Worm (Caenorhabditis elegans) whole organism, L1 larva: ENCODE data around the gene Y49E10.21.

ENCODE experiments used
- C34B4.2 ChIP-seq: sonication (generic microtip); optimal IDR thresholded peaks from 2 replicates; lab custom pipeline; 2017; ENCODE audit warnings: mild to moderate bottlenecking, missing genetic modification characterization, missing compliant biosample characterization
- F16B12.6 ChIP-seq: fragments of 150-350 bp; optimal IDR thresholded peaks from 2 replicates; lab custom pipeline; 2014; ENCODE audit warnings: missing biosample characterization, missing genetic modification characterization
- Y116A8C.19 ChIP-seq: sonication (generic microtip); optimal IDR thresholded peaks from 2 replicates; lab custom pipeline; 2016; ENCODE audit warnings: missing compliant biosample characterization, missing genetic modification characterization, borderline replicate concordance
- alr-1 ChIP-seq: fragments of 200-800 bp; sonication (Bioruptor generic); optimal IDR thresholded peaks from 2 replicates; lab custom pipeline; 2018; ENCODE audit warnings: borderline replicate concordance, mild to moderate bottlenecking, missing genetic modification characterization, missing compliant biosample characterization
- blmp-1 ChIP-seq: fragments of 150-350 bp; optimal IDR thresholded peaks from 2 replicates; lab custom pipeline; 2014; ENCODE audit warnings: missing biosample characterization, missing genetic modification characterization
- ceh-82 ChIP-seq, 3 experiments: fragments of 150-350 bp in 1 of 3; sonication (generic microtip) in 2 of 3; optimal IDR thresholded peaks; 2 replicates each; lab custom pipeline; 2014 to 2017; ENCODE audit warnings: missing biosample characterization in 3 of 3, missing genetic modification characterization in 3 of 3
- dpl-1 ChIP-seq, 3 experiments: fragments of 150-350 bp in 2 of 3; sonication (generic microtip) in 1 of 3; optimal IDR thresholded peaks; 2 replicates each; lab custom pipeline; 2014 to 2017; ENCODE audit warnings: missing biosample characterization in 3 of 3, missing genetic modification characterization in 3 of 3, missing genetic modification reagents in 3 of 3
- efl-1 ChIP-seq, 4 experiments: fragments of 150-350 bp; optimal IDR thresholded peaks in 3 of 4; peaks in 1 of 4; 1 replicate in 1 of 4; 2 replicates in 3 of 4; lab custom pipeline; 2014; ENCODE audit warnings: missing biosample characterization in 2 of 4, missing genetic modification characterization in 2 of 4, missing genetic modification reagents in 2 of 4
- efl-3 ChIP-seq: fragments of 200-800 bp; sonication (Bioruptor generic); optimal IDR thresholded peaks from 2 replicates; lab custom pipeline; 2018; ENCODE audit warnings: mild to moderate bottlenecking, missing genetic modification characterization, missing compliant biosample characterization
- egl-13 ChIP-seq: sonication (generic microtip); optimal IDR thresholded peaks from 2 replicates; lab custom pipeline; 2016; ENCODE audit warnings: missing genotype, missing genetic modification reagents, missing genetic modification characterization, missing compliant biosample characterization
- egl-27 ChIP-seq, 2 experiments: fragments of 150-350 bp in 1 of 2; sonication (generic microtip); optimal IDR thresholded peaks; 3 replicates each; lab custom pipeline; 2017 to 2018; ENCODE audit warnings: missing biosample characterization in 2 of 2, missing genetic modification characterization in 2 of 2, missing genetic modification reagents in 2 of 2
- elt-3 ChIP-seq, 6 experiments: fragments of 150-350 bp in 1 of 6; sonication (generic microtip); optimal IDR thresholded peaks; 2 replicates each; lab custom pipeline; 2017 to 2018; ENCODE audit warnings: missing biosample characterization in 6 of 6, missing genetic modification characterization in 6 of 6, inconsistent platforms in 1 of 6
- ets-5 ChIP-seq: fragments of 200-800 bp; sonication (Bioruptor generic); IDR thresholded peaks from 2 replicates; pipeline ENCODE4 v1.3.6; 2022; ENCODE audit warnings: missing genetic modification characterization, missing compliant biosample characterization
- fkh-10 ChIP-seq: sonication (generic microtip); optimal IDR thresholded peaks from 2 replicates; lab custom pipeline; 2017; ENCODE audit warnings: missing biosample characterization, missing genetic modification reagents, missing genetic modification characterization
- fkh-4 ChIP-seq: sonication (generic microtip); optimal IDR thresholded peaks from 2 replicates; lab custom pipeline; 2016; ENCODE audit warnings: missing compliant biosample characterization, missing genetic modification characterization, borderline replicate concordance
- fkh-8 ChIP-seq: sonication (generic microtip); optimal IDR thresholded peaks from 2 replicates; lab custom pipeline; 2016; ENCODE audit warnings: mild to moderate bottlenecking, missing genetic modification characterization, missing compliant biosample characterization
- fos-1 ChIP-seq: fragments of 150-350 bp; optimal IDR thresholded peaks from 2 replicates; lab custom pipeline; 2014; ENCODE audit warnings: missing biosample characterization, missing genetic modification characterization
- irx-1 ChIP-seq: sonication (generic microtip); optimal IDR thresholded peaks from 2 replicates; lab custom pipeline; 2016; ENCODE audit warnings: missing genetic modification characterization, missing compliant biosample characterization
- jun-1 ChIP-seq: fragments of 150-350 bp; optimal IDR thresholded peaks from 2 replicates; lab custom pipeline; 2014; ENCODE audit warnings: missing biosample characterization, missing genetic modification reagents, missing genetic modification characterization
- lin-35 ChIP-seq, 2 experiments: fragments of 150-350 bp; optimal IDR thresholded peaks; 2 replicates each; lab custom pipeline; 2014; ENCODE audit warnings: missing biosample characterization in 2 of 2, missing genetic modification characterization in 2 of 2, missing genetic modification reagents in 2 of 2
- lin-39 ChIP-seq: fragments of 150-350 bp; optimal IDR thresholded peaks from 2 replicates; lab custom pipeline; 2014; ENCODE audit warnings: missing biosample characterization, missing genetic modification reagents, missing genetic modification characterization
- lir-3 ChIP-seq: sonication (generic microtip); optimal IDR thresholded peaks from 2 replicates; lab custom pipeline; 2016; ENCODE audit warnings: mild to moderate bottlenecking, missing genetic modification characterization, moderate library complexity, missing compliant biosample characterization; ENCODE audit not compliant: poor library complexity
- lsy-2 ChIP-seq, 2 experiments: fragments of 150-350 bp; optimal IDR thresholded peaks; 2 replicates each; lab custom pipeline; 2014; ENCODE audit warnings: missing biosample characterization in 2 of 2, missing genetic modification characterization in 2 of 2
- mef-2 ChIP-seq: fragments of 150-350 bp; optimal IDR thresholded peaks from 2 replicates; lab custom pipeline; 2014; ENCODE audit warnings: missing biosample characterization, missing genetic modification characterization
- mep-1 ChIP-seq: fragments of 150-350 bp; optimal IDR thresholded peaks from 2 replicates; lab custom pipeline; 2014; ENCODE audit warnings: missing biosample characterization, missing genetic modification characterization
- nhr-28 ChIP-seq: fragments of 150-350 bp; optimal IDR thresholded peaks from 2 replicates; lab custom pipeline; 2014; ENCODE audit warnings: missing biosample characterization, missing genetic modification characterization
- nhr-76 ChIP-seq: sonication (generic microtip); optimal IDR thresholded peaks from 2 replicates; lab custom pipeline; 2017; ENCODE audit warnings: missing biosample characterization, missing genetic modification characterization
- nhr-77 ChIP-seq: fragments of 150-350 bp; optimal IDR thresholded peaks from 2 replicates; lab custom pipeline; 2014; ENCODE audit warnings: missing biosample characterization, missing genetic modification characterization
- nhr-84 ChIP-seq: sonication (generic microtip); optimal IDR thresholded peaks from 2 replicates; lab custom pipeline; 2017; ENCODE audit warnings: missing biosample characterization, missing genetic modification characterization
- nhr-85 ChIP-seq: sonication (generic microtip); peaks from one replicate; lab custom pipeline; 2016; ENCODE audit warnings: missing genetic modification characterization, inconsistent platforms, missing compliant biosample characterization
- nhr-90 ChIP-seq: sonication (generic microtip); optimal IDR thresholded peaks from 2 replicates; lab custom pipeline; 2016; ENCODE audit warnings: mild to moderate bottlenecking, missing genetic modification characterization, missing compliant biosample characterization; ENCODE audit not compliant: poor library complexity
- pag-3 ChIP-seq: sonication (generic microtip); optimal IDR thresholded peaks from 2 replicates; lab custom pipeline; 2017; ENCODE audit warnings: missing genetic modification characterization, mild to moderate bottlenecking, missing compliant biosample characterization, antibody characterized with exemption, borderline replicate concordance; ENCODE audit not compliant: insufficient read depth
- pax-3 ChIP-seq: fragments of 200-800 bp; sonication (Bioruptor generic); optimal IDR thresholded peaks from 2 replicates; lab custom pipeline; 2018; ENCODE audit warnings: mild to moderate bottlenecking, missing genetic modification characterization, moderate library complexity, missing compliant biosample characterization
- skn-1 ChIP-seq: fragments of 150-350 bp; optimal IDR thresholded peaks from 2 replicates; lab custom pipeline; 2014; ENCODE audit warnings: missing biosample characterization, missing genetic modification characterization
- snu-23 ChIP-seq: sonication (generic microtip); optimal IDR thresholded peaks from 2 replicates; lab custom pipeline; 2016; ENCODE audit warnings: missing genetic modification characterization, missing compliant biosample characterization
- unc-62 ChIP-seq: fragments of 150-350 bp; optimal IDR thresholded peaks from 2 replicates; lab custom pipeline; 2014; ENCODE audit warnings: missing biosample characterization, missing genetic modification reagents, missing genetic modification characterization
- unc-86 ChIP-seq: sonication (generic microtip); optimal IDR thresholded peaks from 2 replicates; lab custom pipeline; 2016; ENCODE audit warnings: missing genetic modification characterization, missing compliant biosample characterization
- xbp-1 ChIP-seq: sonication (generic microtip); optimal IDR thresholded peaks from 2 replicates; lab custom pipeline; 2016; ENCODE audit warnings: missing genetic modification characterization, missing compliant biosample characterization
- zag-1 ChIP-seq: fragments of 150-350 bp; optimal IDR thresholded peaks from 2 replicates; lab custom pipeline; 2014; ENCODE audit warnings: missing biosample characterization, missing genetic modification characterization

The Y49E10.21 gene

DNA sequence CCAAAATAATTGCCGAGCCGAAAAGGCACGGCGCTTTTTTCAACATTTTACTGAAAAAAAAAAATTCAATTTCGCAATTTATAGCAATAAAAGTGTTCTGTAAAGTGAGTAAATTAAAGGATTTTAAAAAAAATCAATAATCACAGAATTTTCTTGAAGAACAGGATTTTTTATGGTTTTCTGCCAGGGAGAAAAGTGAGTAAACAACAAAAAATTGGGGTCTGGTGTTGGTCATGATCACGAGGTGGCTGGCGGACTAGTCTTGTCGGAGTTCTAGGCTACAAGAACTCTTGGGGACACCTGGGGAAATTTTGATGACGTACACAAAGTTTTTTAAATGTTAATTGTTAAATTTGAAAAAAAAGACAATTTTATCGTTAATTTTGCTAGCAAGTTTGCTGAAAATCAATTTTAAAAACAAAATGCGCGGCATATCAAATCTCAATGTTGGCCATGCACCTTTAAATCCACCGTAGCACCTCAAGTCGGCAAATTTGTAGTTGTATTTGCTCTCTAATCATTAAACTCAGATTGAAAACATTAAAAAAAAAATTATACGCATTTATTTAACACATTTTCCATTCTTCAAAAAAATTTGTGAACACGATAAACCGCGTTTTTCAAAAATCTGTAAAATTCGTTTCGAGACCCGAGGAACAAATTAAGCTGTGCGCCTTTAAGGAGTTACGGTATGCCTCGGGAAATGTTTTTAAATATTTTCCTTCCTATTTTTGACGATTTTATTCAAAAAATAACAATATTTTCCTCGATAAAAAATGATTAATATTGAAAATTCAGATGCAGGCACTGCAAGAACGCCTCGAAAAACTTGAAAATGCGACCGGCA, at the start of gene Y49E10.21, which contains the start of gene scav-3:
Gene Y49E10.21, plus strand, starts transcription at position 797 of the 847 bp plus-strand sequence.
Gene scav-3, minus strand, starts transcription at position 50 of the 847 bp plus-strand sequence.
- TF ChIP-seq lir-3 (tag; lab: Kevin White, UChicago) (no peak), nhr-85 (tag; lab: Kevin White, UChicago) (peak; percentile 74), elt-3 (tag; optimal IDR thresholded peaks at IDR 0.05; lab: Kevin White, UChicago) (peak in 1 of 6 experiments; percentile 18), unc-86 (tag; lab: Kevin White, UChicago) (no peak), fkh-10 (no peak), C34B4.2 (tag; lab: Kevin White, UChicago) (no peak), efl-1 (optimal IDR thresholded peaks at IDR 0.05; lab: Kevin White, UChicago) (peak; percentile 44 to 52), efl-1 (GFP tag; optimal IDR thresholded peaks at IDR 0.05 in 1 of 2; lab: Kevin White, UChicago) (peak; percentile 21 to 61), nhr-76 (tag; lab: Kevin White, UChicago) (no peak), lsy-2 (tag; optimal IDR thresholded peaks at IDR 0.05; lab: Kevin White, UChicago) (peak; percentile 37 to 48), lin-35 (GFP tag; optimal IDR thresholded peaks at IDR 0.05; lab: Kevin White, UChicago) (peak; percentile 42 to 66), xbp-1 (tag; lab: Kevin White, UChicago) (peak; percentile 41), ceh-82 (tag; optimal IDR thresholded peaks at IDR 0.05; lab: Kevin White, UChicago) (peak in 1 of 3 experiments; percentile 2), Y116A8C.19 (no peak), skn-1 (tag; lab: Kevin White, UChicago) (peak; percentile 34), snu-23 (GFP tag; lab: Kevin White, UChicago) (peak; percentile 52), pax-3 (tag; lab: Kevin White, UChicago) (no peak), ets-5 (GFP tag; lab: Robert Waterston, UW) (no peak), mep-1 (tag; lab: Kevin White, UChicago) (peak; percentile 63), blmp-1 (tag; lab: Kevin White, UChicago) (peak; percentile 31), jun-1 (tag; lab: Kevin White, UChicago) (no peak), nhr-84 (tag; lab: Kevin White, UChicago) (no peak), F16B12.6 (tag; lab: Kevin White, UChicago) (peak; percentile 17), nhr-28 (tag; lab: Kevin White, UChicago) (no peak), efl-3 (GFP tag; lab: Kevin White, UChicago) (no peak), nhr-90 (no peak), dpl-1 (GFP tag; optimal IDR thresholded peaks at IDR 0.05; lab: Kevin White, UChicago) (peak; percentile 9 to 56 (median 41))

DNA sequence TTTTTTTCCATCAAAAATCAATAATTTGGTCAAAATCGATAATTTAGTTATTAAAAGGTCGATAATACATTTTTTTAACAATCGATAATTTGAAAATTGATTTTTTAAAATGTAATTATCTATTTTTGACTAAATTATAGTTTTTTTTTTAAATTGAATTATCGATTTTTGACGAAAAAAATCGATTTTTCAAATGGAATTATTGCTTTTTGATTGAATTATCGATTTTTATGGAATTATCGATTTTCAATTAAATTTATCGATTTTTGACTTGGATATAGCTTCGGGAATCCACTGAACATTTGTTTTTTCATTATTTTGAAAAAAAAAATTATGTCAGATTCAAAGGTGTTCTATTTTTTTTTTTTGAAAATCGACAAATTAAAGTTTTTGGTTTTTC, 47.1 kb upstream of the Y49E10.21 start:
- TF ChIP-seq alr-1 (tag; lab: Kevin White, UChicago) (no peak), zag-1 (tag; lab: Kevin White, UChicago) (no peak), nhr-90 (no peak), unc-62 (GFP tag; lab: Kevin White, UChicago) (no peak), irx-1 (tag; lab: Kevin White, UChicago) (no peak), nhr-76 (tag; lab: Kevin White, UChicago) (no peak), ets-5 (GFP tag; lab: Robert Waterston, UW) (no peak), fkh-4 (tag; lab: Kevin White, UChicago) (no peak), pag-3 (tag; lab: Kevin White, UChicago) (no peak), nhr-77 (tag; lab: Kevin White, UChicago) (no peak), egl-27 (tag; optimal IDR thresholded peaks at IDR 0.05; lab: Kevin White, UChicago) (no peak), fkh-8 (tag; lab: Kevin White, UChicago) (no peak), mef-2 (tag; lab: Kevin White, UChicago) (no peak), unc-86 (tag; lab: Kevin White, UChicago) (no peak), lin-39 (tag; lab: Kevin White, UChicago) (no peak), Y116A8C.19 (no peak), elt-3 (tag; optimal IDR thresholded peaks at IDR 0.05; lab: Kevin White, UChicago) (no peak), fos-1 (tag; lab: Kevin White, UChicago) (no peak), egl-13 (tag; lab: Kevin White, UChicago) (no peak)
